Fruit fly (Drosophila melanogaster) whole organism, embryonic: ENCODE results near the gene Hacd1.
A peak's percentile ranks its signal among the peaks of the same experiment; 100 is the strongest.

Experiments used
- Blimp-1 ChIP-seq: fragments of 200-800 bp; sonication (Bioruptor generic); optimal IDR thresholded peaks from 3 replicates; lab custom pipeline; 2018; ENCODE audit warnings: missing biosample characterization, missing genetic modification characterization, mild to moderate bottlenecking, moderate library complexity, missing genetic modification reagents
- CG11560 ChIP-seq: fragments of 200-800 bp; sonication (Bioruptor generic); IDR thresholded peaks from 3 replicates; pipeline ENCODE4 v1.3.6; 2022; ENCODE audit warnings: missing biosample characterization, missing genetic modification characterization
- CG13775 ChIP-seq: fragments of 200-800 bp; sonication (Bioruptor generic); optimal IDR thresholded peaks from 3 replicates; lab custom pipeline; 2017; ENCODE audit warnings: missing biosample characterization, mild to moderate bottlenecking, missing genetic modification characterization
- CG16815 ChIP-seq: fragments of 200-800 bp; sonication (Bioruptor generic); optimal IDR thresholded peaks from 3 replicates; lab custom pipeline; 2017; ENCODE audit warnings: missing biosample characterization, mild to moderate bottlenecking, missing genetic modification characterization
- CG17359 ChIP-seq: fragments of 200-800 bp; sonication (Bioruptor generic); optimal IDR thresholded peaks from 3 replicates; lab custom pipeline; 2018; ENCODE audit warnings: missing biosample characterization, mild to moderate bottlenecking, missing genetic modification characterization, moderate library complexity
- CG17361 ChIP-seq: fragments of 200-800 bp; sonication (Bioruptor generic); IDR thresholded peaks from 3 replicates; pipeline ENCODE4 v1.3.6; 2022; ENCODE audit warnings: missing biosample characterization, missing genetic modification characterization
- CG2120 ChIP-seq: fragments of 200-800 bp; sonication (Bioruptor generic); optimal IDR thresholded peaks from 3 replicates; lab custom pipeline; 2016; ENCODE audit warnings: missing biosample characterization, missing genetic modification characterization
- CG31441 ChIP-seq: fragments of 200-800 bp; sonication (Bioruptor generic); IDR thresholded peaks from 2 replicates; pipeline ENCODE4 v1.3.6; 2022; ENCODE audit warnings: missing biosample characterization, missing genetic modification characterization
- CG3407 ChIP-seq: fragments of 200-800 bp; sonication (Bioruptor generic); optimal IDR thresholded peaks from 2 replicates; lab custom pipeline; 2018; ENCODE audit warnings: missing biosample characterization, mild to moderate bottlenecking, missing genetic modification characterization
- CG4360 ChIP-seq: fragments of 200-800 bp; sonication (Bioruptor generic); IDR thresholded peaks from 2 replicates; pipeline ENCODE4 v1.3.6; 2022; ENCODE audit warnings: missing biosample characterization, missing genetic modification characterization
- CG4424 ChIP-seq: fragments of 200-800 bp; sonication (Bioruptor generic); optimal IDR thresholded peaks from 3 replicates; lab custom pipeline; 2016; ENCODE audit warnings: missing biosample characterization, missing genetic modification characterization
- CG6272 ChIP-seq: fragments of 200-800 bp; sonication (Bioruptor generic); IDR thresholded peaks from 2 replicates; pipeline ENCODE4 v1.3.6; 2022; ENCODE audit warnings: missing biosample characterization, missing genetic modification characterization
- CG6791 ChIP-seq: fragments of 200-800 bp; sonication (Bioruptor generic); IDR thresholded peaks from 3 replicates; pipeline ENCODE4 v1.3.6; 2022; ENCODE audit warnings: missing biosample characterization, missing genetic modification characterization; ENCODE audit not compliant: partially characterized antibody
- CG6813 ChIP-seq: fragments of 200-800 bp; sonication (Bioruptor generic); optimal IDR thresholded peaks from 2 replicates; lab custom pipeline; 2017; ENCODE audit warnings: missing biosample characterization, missing genetic modification characterization, mild to moderate bottlenecking, moderate library complexity, missing genetic modification reagents
- CG7271 ChIP-seq: fragments of 200-800 bp; sonication (Bioruptor generic); optimal IDR thresholded peaks from 2 replicates; lab custom pipeline; 2018; ENCODE audit warnings: missing biosample characterization, mild to moderate bottlenecking, missing genetic modification characterization, moderate library complexity
- CG7357 ChIP-seq: fragments of 200-800 bp; sonication (Bioruptor generic); IDR thresholded peaks from 3 replicates; pipeline ENCODE4 v1.3.6; 2022; ENCODE audit warnings: missing biosample characterization, missing genetic modification characterization
- CG7556 ChIP-seq: fragments of 200-800 bp; sonication (Bioruptor generic); optimal IDR thresholded peaks from 2 replicates; lab custom pipeline; 2017; ENCODE audit warnings: missing biosample characterization, mild to moderate bottlenecking, missing genetic modification characterization
- CG9797 ChIP-seq: fragments of 200-800 bp; sonication (Bioruptor generic); optimal IDR thresholded peaks from 3 replicates; lab custom pipeline; 2018; ENCODE audit warnings: missing biosample characterization, mild to moderate bottlenecking, missing genetic modification characterization
- Dp ChIP-seq: fragments of 200-800 bp; sonication (Bioruptor generic); optimal IDR thresholded peaks from 2 replicates; lab custom pipeline; 2018; ENCODE audit warnings: missing biosample characterization, mild to moderate bottlenecking, missing genetic modification characterization, moderate library complexity
- E2f2 ChIP-seq: fragments of 200-800 bp; sonication (Bioruptor generic); IDR thresholded peaks from 2 replicates; pipeline ENCODE4 v1.3.6; 2022; ENCODE audit warnings: missing biosample characterization, missing genetic modification characterization
- Eip74EF ChIP-seq, 2 experiments: fragments of 200-800 bp in 1 of 2; fragments of >200 bp in 1 of 2; sonication (Bioruptor generic) in 1 of 2; optimal IDR thresholded peaks; 2 replicates each; lab custom pipeline; 2017 to 2019; ENCODE audit warnings: missing biosample characterization in 2 of 2, missing genetic modification characterization in 2 of 2, mild to moderate bottlenecking in 1 of 2, moderate library complexity in 1 of 2
- Elba2 ChIP-seq: fragments of 200-800 bp; sonication (Bioruptor generic); optimal IDR thresholded peaks from 3 replicates; lab custom pipeline; 2016; ENCODE audit warnings: missing biosample characterization, missing genetic modification characterization
- Jarid2 ChIP-seq: fragments of 200-800 bp; sonication (Bioruptor generic); optimal IDR thresholded peaks from 3 replicates; lab custom pipeline; 2017; ENCODE audit warnings: mild to moderate bottlenecking, missing biosample characterization, missing genetic modification reagents, missing genetic modification characterization
- Lim3 ChIP-seq: fragments of 200-800 bp; sonication (Bioruptor generic); IDR thresholded peaks from 2 replicates; pipeline ENCODE4 v1.3.6; 2022; ENCODE audit warnings: missing biosample characterization, missing genetic modification characterization
- MESR4 ChIP-seq: fragments of 200-800 bp; sonication (Bioruptor generic); optimal IDR thresholded peaks from 2 replicates; lab custom pipeline; 2018; ENCODE audit warnings: missing biosample characterization, mild to moderate bottlenecking, missing genetic modification characterization, moderate library complexity
- Mrtf ChIP-seq: fragments of 200-800 bp; sonication (Bioruptor generic); IDR thresholded peaks from 3 replicates; pipeline ENCODE4 v1.3.6; 2022; ENCODE audit warnings: missing biosample characterization, missing genetic modification characterization
- Oli ChIP-seq: fragments of 200-800 bp; sonication (Bioruptor generic); optimal IDR thresholded peaks from 2 replicates; lab custom pipeline; 2018; ENCODE audit warnings: missing biosample characterization, mild to moderate bottlenecking, missing genetic modification characterization, moderate library complexity
- Ptx1 ChIP-seq: fragments of 200-800 bp; sonication (Bioruptor generic); IDR thresholded peaks from 2 replicates; pipeline ENCODE4 v1.3.6; 2022; ENCODE audit warnings: missing biosample characterization, missing genetic modification characterization
- Six4 ChIP-seq: fragments of 200-800 bp; sonication (Bioruptor generic); optimal IDR thresholded peaks from 2 replicates; lab custom pipeline; 2016; ENCODE audit warnings: missing biosample characterization, missing genetic modification characterization
- Sox100B ChIP-seq: fragments of 200-800 bp; sonication (Bioruptor generic); optimal IDR thresholded peaks from 3 replicates; lab custom pipeline; 2018; ENCODE audit warnings: missing biosample characterization, mild to moderate bottlenecking, missing genetic modification characterization
- ac ChIP-seq: fragments of 200-800 bp; sonication (Bioruptor generic); optimal IDR thresholded peaks from 3 replicates; lab custom pipeline; 2017; ENCODE audit warnings: missing biosample characterization, mild to moderate bottlenecking, missing genetic modification characterization
- ap ChIP-seq: fragments of 200-800 bp; sonication (Bioruptor generic); IDR thresholded peaks from 2 replicates; pipeline ENCODE4 v1.3.6; 2022; ENCODE audit warnings: missing biosample characterization, missing genetic modification characterization
- bbx ChIP-seq: fragments of 200-800 bp; sonication (Bioruptor generic); IDR thresholded peaks from 2 replicates; pipeline ENCODE4 v1.3.6; 2022; ENCODE audit warnings: missing biosample characterization, missing genetic modification characterization; ENCODE audit not compliant: partially characterized antibody
- chm ChIP-seq: fragments of 200-800 bp; sonication (Bioruptor generic); IDR thresholded peaks from 2 replicates; pipeline ENCODE4 v1.3.6; 2022; ENCODE audit warnings: missing biosample characterization, missing genetic modification characterization
- cwo ChIP-seq: fragments of 200-800 bp; sonication (Bioruptor generic); optimal IDR thresholded peaks from 3 replicates; lab custom pipeline; 2017; ENCODE audit warnings: missing biosample characterization, missing genetic modification characterization, mild to moderate bottlenecking, moderate library complexity, missing genetic modification reagents
- fru ChIP-seq: fragments of >200 bp; optimal IDR thresholded peaks from 2 replicates; lab custom pipeline; 2017
- gsb ChIP-seq: fragments of 200-800 bp; sonication (Bioruptor generic); IDR thresholded peaks from 2 replicates; pipeline ENCODE4 v1.3.6; 2022; ENCODE audit warnings: missing biosample characterization, missing genetic modification characterization
- lbe ChIP-seq: fragments of 200-800 bp; sonication (Bioruptor generic); optimal IDR thresholded peaks from 2 replicates; lab custom pipeline; 2016; ENCODE audit warnings: missing biosample characterization, mild to moderate bottlenecking, missing genetic modification characterization
- nau ChIP-seq: fragments of 200-800 bp; sonication (Bioruptor generic); optimal IDR thresholded peaks from 3 replicates; lab custom pipeline; 2017; ENCODE audit warnings: missing biosample characterization, mild to moderate bottlenecking, missing genetic modification characterization, missing genetic modification reagents
- nerfin-1 ChIP-seq: fragments of 200-800 bp; sonication (Bioruptor generic); optimal IDR thresholded peaks from 3 replicates; lab custom pipeline; 2019; ENCODE audit warnings: missing biosample characterization, mild to moderate bottlenecking, missing genetic modification characterization, moderate library complexity
- org-1 ChIP-seq: fragments of 200-800 bp; sonication (Bioruptor generic); optimal IDR thresholded peaks from 2 replicates; lab custom pipeline; 2017; ENCODE audit warnings: missing biosample characterization, missing genetic modification characterization
- pita ChIP-seq: fragments of 200-800 bp; sonication (Bioruptor generic); optimal IDR thresholded peaks from 2 replicates; lab custom pipeline; 2017; ENCODE audit warnings: missing biosample characterization, mild to moderate bottlenecking, missing genetic modification characterization
- slp2 ChIP-seq: fragments of 200-800 bp; sonication (Bioruptor generic); optimal IDR thresholded peaks from 2 replicates; lab custom pipeline; 2016; ENCODE audit warnings: missing biosample characterization, missing genetic modification characterization
- so ChIP-seq: fragments of 200-800 bp; sonication (Bioruptor generic); IDR thresholded peaks from 3 replicates; pipeline ENCODE4 v1.3.6; 2022; ENCODE audit warnings: missing biosample characterization, missing genetic modification characterization
- tll ChIP-seq, 2 experiments: fragments of 200-800 bp in 1 of 2; fragments of >200 bp in 1 of 2; sonication (Bioruptor generic) in 1 of 2; optimal IDR thresholded peaks; 2 replicates each; lab custom pipeline; 2017 to 2019; ENCODE audit warnings: missing biosample characterization in 2 of 2, missing genetic modification characterization in 2 of 2, mild to moderate bottlenecking in 1 of 2, moderate library complexity in 1 of 2
- ttk ChIP-seq: fragments of 200-800 bp; sonication (Bioruptor generic); IDR thresholded peaks from 2 replicates; pipeline ENCODE4 v2.1.2; 2022; ENCODE audit warnings: missing biosample characterization, missing genetic modification characterization
- vfl ChIP-seq: fragments of 200-800 bp; sonication (Bioruptor generic); optimal IDR thresholded peaks from 2 replicates; lab custom pipeline; 2016; ENCODE audit warnings: missing biosample characterization, missing genetic modification characterization
- vvl ChIP-seq: fragments of 200-800 bp; sonication (Bioruptor generic); IDR thresholded peaks from 2 replicates; pipeline ENCODE4 v1.3.6; 2022; ENCODE audit warnings: missing biosample characterization, missing genetic modification characterization
- yki ChIP-seq: fragments of >200 bp; optimal IDR thresholded peaks from 3 replicates; lab custom pipeline; 2018
- zen ChIP-seq: fragments of 200-800 bp; sonication (Bioruptor generic); optimal IDR thresholded peaks from 3 replicates; lab custom pipeline; 2018; ENCODE audit warnings: missing biosample characterization, mild to moderate bottlenecking, missing genetic modification characterization, moderate library complexity
- zfh2 ChIP-seq: fragments of 200-800 bp; sonication (Bioruptor generic); optimal IDR thresholded peaks from 2 replicates; lab custom pipeline; 2016; ENCODE audit warnings: missing biosample characterization, missing genetic modification characterization

Gene Hacd1

DNA sequence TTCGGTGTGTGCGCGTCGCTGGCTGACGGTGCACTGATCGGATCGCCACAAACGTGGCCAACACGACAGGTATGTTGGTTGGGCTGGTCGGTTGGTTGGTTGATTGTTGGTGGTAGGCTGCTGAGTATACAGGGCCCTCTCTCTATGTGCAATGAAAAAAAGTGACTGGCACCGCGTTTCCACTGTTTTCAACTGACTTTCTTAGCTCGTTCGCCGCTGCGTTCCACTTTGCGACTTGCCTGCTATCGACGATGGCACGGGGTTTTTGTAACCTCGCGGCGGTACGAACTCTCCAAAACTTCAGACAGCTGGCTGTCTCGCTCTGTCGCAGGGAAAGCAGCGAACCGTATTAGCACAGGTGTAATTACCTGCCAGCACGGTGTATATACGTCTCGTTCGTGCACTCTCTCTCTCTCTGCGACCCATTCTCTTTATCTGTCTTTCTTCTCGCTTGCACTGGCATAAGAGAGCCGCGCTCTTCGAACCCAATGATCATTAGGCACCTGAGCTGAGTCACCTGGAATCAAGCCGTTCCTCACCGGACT is 31.1 kb downstream of the Hacd1 start (continued):
- TF ChIP-seq vfl (GFP tag; lab: Kevin White, UChicago) = no peak
- TF ChIP-seq gsb = no peak
- TF ChIP-seq lbe = peak; percentile 49
- TF ChIP-seq CG17361 (GFP tag; lab: Robert Waterston, UW) = no peak
- peak; percentile 57 for TF ChIP-seq bbx (GFP tag; lab: Robert Waterston, UW)
- no peak for TF ChIP-seq CG13775
- peak; percentile 56; the same call in 1 of the 2 replicates for TF ChIP-seq vvl (GFP tag; lab: Robert Waterston, UW)
- TF ChIP-seq Blimp-1 (GFP tag; lab: Kevin White, UChicago) = peak; percentile 15
- TF ChIP-seq nerfin-1 (tag; lab: Kevin White, UChicago) = no peak
- TF ChIP-seq Ptx1 = 0 out of 2 replicates have a peak, but pooled peaks have one; percentile 34
- peak; percentile 36 for TF ChIP-seq ac (GFP tag; lab: Kevin White, UChicago)
- no peak for TF ChIP-seq ttk (GFP tag; lab: Robert Waterston, UW)
- TF ChIP-seq CG17359 = peak; percentile 3
- TF ChIP-seq fru (lab: Kevin White, UChicago) = no peak
- peak; percentile 49 for TF ChIP-seq yki (lab: Kevin White, UChicago)
- TF ChIP-seq CG2120 = no peak
- TF ChIP-seq pita = no peak
- no peak for TF ChIP-seq ap
- peak; percentile 65 for TF ChIP-seq chm (GFP tag; lab: Robert Waterston, UW)
- TF ChIP-seq MESR4 (GFP tag; lab: Kevin White, UChicago) = no peak
- no peak for TF ChIP-seq CG7556 (GFP tag; lab: Kevin White, UChicago)
- TF ChIP-seq CG16815 (GFP tag; lab: Kevin White, UChicago) = no peak
- no peak for TF ChIP-seq Eip74EF (GFP tag; optimal IDR thresholded peaks at IDR 0.05; lab: Kevin White, UChicago)
- no peak for TF ChIP-seq Dp (GFP tag; lab: Kevin White, UChicago)
- TF ChIP-seq CG6272 (GFP tag; lab: Robert Waterston, UW) = no peak
- TF ChIP-seq cwo (GFP tag; lab: Kevin White, UChicago) = peak; percentile 30
- peak; percentile 22 for TF ChIP-seq org-1 (GFP tag; lab: Kevin White, UChicago)
- no peak for TF ChIP-seq Lim3 (GFP tag; lab: Robert Waterston, UW)
- no peak for TF ChIP-seq E2f2 (GFP tag; lab: Robert Waterston, UW)
- TF ChIP-seq Elba2 (GFP tag; lab: Kevin White, UChicago) = no peak
- no peak for TF ChIP-seq Sox100B
- peak; percentile 87 for TF ChIP-seq zen (tag; lab: Kevin White, UChicago)
- no peak for TF ChIP-seq CG3407 (GFP tag; lab: Kevin White, UChicago)
- no peak for TF ChIP-seq zfh2 (GFP tag; lab: Kevin White, UChicago)
- peak in 1 of 2 experiments; percentile 77 for TF ChIP-seq tll (GFP tag; optimal IDR thresholded peaks at IDR 0.05; lab: Kevin White, UChicago)
- no peak for TF ChIP-seq CG6791 (GFP tag; lab: Robert Waterston, UW)
- TF ChIP-seq CG31441 (GFP tag; lab: Robert Waterston, UW) = no peak
- no peak for TF ChIP-seq CG6813 (GFP tag; lab: Kevin White, UChicago)
- peak; percentile 96 for TF ChIP-seq Jarid2
- TF ChIP-seq so = no peak
- no peak for TF ChIP-seq slp2 (GFP tag; lab: Kevin White, UChicago)
- TF ChIP-seq CG7271 (tag; lab: Kevin White, UChicago) = no peak
- no peak for TF ChIP-seq CG4424 (GFP tag; lab: Kevin White, UChicago)
- no peak for TF ChIP-seq nau (GFP tag; lab: Kevin White, UChicago)
- TF ChIP-seq Six4 = no peak
- peak; percentile 42 for TF ChIP-seq CG4360 (GFP tag; lab: Robert Waterston, UW)
- no peak for TF ChIP-seq CG11560 (tag; lab: Robert Waterston, UW)
- TF ChIP-seq Mrtf = peak; percentile 38; the same call in 1 of the 3 replicates
- TF ChIP-seq CG9797 = no peak
- TF ChIP-seq CG7357 = no peak
- TF ChIP-seq Oli = peak; percentile 14
